Worm (Caenorhabditis elegans) whole organism, young adult: ENCODE measurements around the gene ugt-23.

Experiments
- B0261.1 ChIP-seq: sonication (generic microtip); optimal IDR thresholded peaks from 2 replicates; lab custom pipeline; 2016; ENCODE audit warnings: mild to moderate bottlenecking, missing genetic modification characterization, moderate library complexity, missing compliant biosample characterization
- F10E7.11 ChIP-seq: sonication (generic microtip); optimal IDR thresholded peaks from 2 replicates; lab custom pipeline; 2017; ENCODE audit warnings: mild to moderate bottlenecking, missing genetic modification characterization, moderate library complexity, missing compliant biosample characterization
- F23B12.7 ChIP-seq: sonication (generic microtip); optimal IDR thresholded peaks from 2 replicates; lab custom pipeline; 2017; ENCODE audit warnings: missing genetic modification characterization, mild to moderate bottlenecking, missing compliant biosample characterization, antibody characterized with exemption, moderate library complexity; ENCODE audit not compliant: insufficient read depth
- F49E8.2 ChIP-seq: sonication (generic microtip); optimal IDR thresholded peaks from 3 replicates; lab custom pipeline; 2017; ENCODE audit warnings: missing genetic modification characterization, mild to moderate bottlenecking, missing compliant biosample characterization, antibody characterized with exemption, moderate library complexity; ENCODE audit not compliant: insufficient read depth
- F57A8.1 ChIP-seq: fragments of 200-800 bp; sonication (Bioruptor generic); optimal IDR thresholded peaks from 2 replicates; lab custom pipeline; 2018; ENCODE audit warnings: mild to moderate bottlenecking, missing genetic modification characterization, moderate library complexity, missing compliant biosample characterization
- K12H6.12 ChIP-seq: fragments of 200-800 bp; sonication (Bioruptor generic); optimal IDR thresholded peaks from 2 replicates; lab custom pipeline; 2018; ENCODE audit warnings: mild to moderate bottlenecking, missing genetic modification characterization, missing compliant biosample characterization
- Y79H2A.3 ChIP-seq: fragments of 200-800 bp; sonication (Bioruptor generic); conservative IDR thresholded peaks from 2 replicates; pipeline ENCODE4 v1.3.6; 2022; ENCODE audit warnings: missing genetic modification reagents, missing genetic modification characterization, missing compliant biosample characterization
- Y95B8A.8 ChIP-seq: fragments of 200-800 bp; sonication (Bioruptor generic); IDR thresholded peaks from 2 replicates; pipeline ENCODE4 v1.3.6; 2022; ENCODE audit warnings: missing genetic modification reagents, missing genetic modification characterization, missing compliant biosample characterization
- athp-1 ChIP-seq: sonication (generic microtip); optimal IDR thresholded peaks from 2 replicates; lab custom pipeline; 2017; ENCODE audit warnings: mild to moderate bottlenecking, missing genetic modification characterization, missing compliant biosample characterization
- attf-5 ChIP-seq: fragments of 200-800 bp; sonication (Bioruptor generic); optimal IDR thresholded peaks from 2 replicates; lab custom pipeline; 2018; ENCODE audit warnings: mild to moderate bottlenecking, missing genetic modification characterization, missing compliant biosample characterization
- attf-6 ChIP-seq: fragments of 200-800 bp; sonication (Bioruptor generic); IDR thresholded peaks from 2 replicates; pipeline ENCODE4 v1.3.6; 2022; ENCODE audit warnings: missing genetic modification reagents, missing genetic modification characterization, missing compliant biosample characterization
- bed-1 ChIP-seq: fragments of 200-800 bp; sonication (Bioruptor generic); IDR thresholded peaks from 2 replicates; pipeline ENCODE4 v1.3.6; 2022; ENCODE audit warnings: missing genetic modification reagents, missing genetic modification characterization, missing compliant biosample characterization
- bed-2 ChIP-seq: fragments of 200-800 bp; sonication (Bioruptor generic); IDR thresholded peaks from 2 replicates; pipeline ENCODE4 v1.3.6; 2022; ENCODE audit warnings: missing genetic modification reagents, missing genetic modification characterization, missing compliant biosample characterization
- cebp-1 ChIP-seq, 2 experiments: fragments of 200-800 bp in 1 of 2; sonication (Bioruptor generic) in 1 of 2; sonication (generic microtip) in 1 of 2; IDR thresholded peaks in 1 of 2; optimal IDR thresholded peaks in 1 of 2; 2 replicates each; pipeline versions ENCODE4 v1.3.6 to Lab custom; 2017 to 2022; ENCODE audit warnings: missing compliant biosample characterization in 2 of 2, missing genetic modification characterization in 2 of 2, mild to moderate bottlenecking in 1 of 2, missing genetic modification reagents in 1 of 2, moderate library complexity in 1 of 2
- cebp-2 ChIP-seq: fragments of 200-800 bp; sonication (Bioruptor generic); IDR thresholded peaks from 2 replicates; pipeline ENCODE4 v1.3.6; 2022; ENCODE audit warnings: missing genetic modification characterization, missing compliant biosample characterization
- ceh-58 ChIP-seq: fragments of 200-800 bp; sonication (Bioruptor generic); IDR thresholded peaks from 2 replicates; pipeline ENCODE4 v1.3.6; 2022; ENCODE audit warnings: missing genetic modification characterization, missing compliant biosample characterization
- dpff-1 ChIP-seq: sonication (generic microtip); optimal IDR thresholded peaks from 2 replicates; lab custom pipeline; 2017; ENCODE audit warnings: mild to moderate bottlenecking, missing genetic modification characterization, missing compliant biosample characterization
- egl-44 ChIP-seq: fragments of 200-800 bp; sonication (Bioruptor generic); IDR thresholded peaks from 2 replicates; pipeline ENCODE4 v1.3.6; 2022; ENCODE audit warnings: missing genetic modification reagents, missing genetic modification characterization, missing compliant biosample characterization
- egrh-3 ChIP-seq: fragments of 200-800 bp; sonication (Bioruptor generic); IDR thresholded peaks from 2 replicates; pipeline ENCODE4 v1.3.6; 2022; ENCODE audit warnings: missing genetic modification reagents, missing genetic modification characterization, missing compliant biosample characterization
- ekl-4 ChIP-seq: fragments of 200-800 bp; sonication (Bioruptor generic); IDR thresholded peaks from 2 replicates; pipeline ENCODE4 v1.3.6; 2022; ENCODE audit warnings: missing genetic modification reagents, missing genetic modification characterization, missing compliant biosample characterization
- ets-4 ChIP-seq: fragments of 200-800 bp; sonication (Bioruptor generic); optimal IDR thresholded peaks from 2 replicates; lab custom pipeline; 2018; ENCODE audit warnings: mild to moderate bottlenecking, missing genetic modification characterization, missing compliant biosample characterization
- him-1 ChIP-seq: sonication (generic microtip); optimal IDR thresholded peaks from 2 replicates; lab custom pipeline; 2016; ENCODE audit warnings: missing genotype, missing genetic modification reagents, missing genetic modification characterization, missing compliant biosample characterization
- hmg-1.2 ChIP-seq: fragments of 200-800 bp; sonication (Bioruptor generic); IDR thresholded peaks from 2 replicates; pipeline ENCODE4 v1.3.6; 2022; ENCODE audit warnings: missing genetic modification reagents, missing genetic modification characterization, missing compliant biosample characterization
- lag-1 ChIP-seq: fragments of 200-800 bp; sonication (Bioruptor generic); IDR thresholded peaks from 2 replicates; pipeline ENCODE4 v1.3.6; 2022; ENCODE audit warnings: missing genetic modification reagents, missing genetic modification characterization, missing compliant biosample characterization
- let-526 ChIP-seq: fragments of 200-800 bp; sonication (Bioruptor generic); IDR thresholded peaks from 2 replicates; pipeline ENCODE4 v1.3.6; 2022; ENCODE audit warnings: missing genetic modification reagents, missing genetic modification characterization, missing compliant biosample characterization
- let-607 ChIP-seq, 2 experiments: fragments of 200-800 bp in 1 of 2; sonication (Bioruptor generic) in 1 of 2; sonication (generic microtip) in 1 of 2; optimal IDR thresholded peaks; 2 replicates each; lab custom pipeline; 2016 to 2018; ENCODE audit warnings: mild to moderate bottlenecking in 2 of 2, missing compliant biosample characterization in 2 of 2, missing genetic modification characterization in 2 of 2, moderate library complexity in 2 of 2, missing genotype in 1 of 2
- lin-40 ChIP-seq: sonication (generic microtip); optimal IDR thresholded peaks from 2 replicates; lab custom pipeline; 2016; ENCODE audit warnings: missing genetic modification characterization, mild to moderate bottlenecking, missing compliant biosample characterization, missing genotype, missing genetic modification reagents
- lin-54 ChIP-seq: fragments of 200-800 bp; sonication (Bioruptor generic); optimal IDR thresholded peaks from 2 replicates; lab custom pipeline; 2018; ENCODE audit warnings: mild to moderate bottlenecking, missing genetic modification characterization, missing compliant biosample characterization
- madf-6 ChIP-seq: fragments of 200-800 bp; sonication (Bioruptor generic); IDR thresholded peaks from 2 replicates; pipeline ENCODE4 v1.3.6; 2022; ENCODE audit warnings: missing genetic modification reagents, missing genetic modification characterization, missing compliant biosample characterization
- pbrm-1 ChIP-seq: fragments of 200-800 bp; sonication (Bioruptor generic); IDR thresholded peaks from 2 replicates; pipeline ENCODE4 v1.3.6; 2022; ENCODE audit warnings: missing genetic modification reagents, missing genetic modification characterization, missing compliant biosample characterization
- rcor-1 ChIP-seq: fragments of 200-800 bp; sonication (Bioruptor generic); IDR thresholded peaks from 2 replicates; pipeline ENCODE4 v1.3.6; 2022; ENCODE audit warnings: missing genetic modification reagents, missing genetic modification characterization, missing compliant biosample characterization
- tbx-9 ChIP-seq: sonication (generic microtip); optimal IDR thresholded peaks from 2 replicates; lab custom pipeline; 2016; ENCODE audit warnings: borderline replicate concordance, missing genetic modification characterization, inconsistent platforms, missing compliant biosample characterization
- zfh-2 ChIP-seq: fragments of 200-800 bp; sonication (Bioruptor generic); conservative IDR thresholded peaks from 2 replicates; pipeline ENCODE4 v1.3.6; 2022; ENCODE audit warnings: missing genetic modification reagents, missing genetic modification characterization, missing compliant biosample characterization
- ztf-22 ChIP-seq: fragments of 200-800 bp; sonication (Bioruptor generic); optimal IDR thresholded peaks from 2 replicates; lab custom pipeline; 2018; ENCODE audit warnings: mild to moderate bottlenecking, missing genetic modification characterization, moderate library complexity, missing compliant biosample characterization
- ztf-28 ChIP-seq: fragments of 200-800 bp; sonication (Bioruptor generic); IDR thresholded peaks from 2 replicates; pipeline ENCODE4 v1.3.6; 2022; ENCODE audit warnings: missing genetic modification reagents, missing genetic modification characterization, missing compliant biosample characterization
- ztf-6 ChIP-seq: fragments of 200-800 bp; sonication (Bioruptor generic); IDR thresholded peaks from 2 replicates; pipeline ENCODE4 v1.3.6; 2022; ENCODE audit warnings: missing genetic modification reagents, missing genetic modification characterization, missing compliant biosample characterization

The ugt-23 gene

ce11 chrX:9948528-9948927 is 23.6 kb upstream of the ugt-23 start:
- no peak for TF ChIP-seq cebp-2 (GFP tag; lab: Robert Waterston, UW)
- TF ChIP-seq let-607 (tag; optimal IDR thresholded peaks at IDR 0.05; lab: Kevin White, UChicago), result no peak
- no peak for TF ChIP-seq K12H6.12 (tag; lab: Kevin White, UChicago)
- no peak for TF ChIP-seq tbx-9 (tag; lab: Kevin White, UChicago)
- TF ChIP-seq athp-1 (tag; lab: Kevin White, UChicago), result no peak
- TF ChIP-seq F10E7.11 (tag; lab: Kevin White, UChicago), result no peak
- TF ChIP-seq, all 124 proteins: peak for 0

ce11 chrX:9941379-9941778 is 16.4 kb upstream of the ugt-23 start:
- TF ChIP-seq F10E7.11 (tag; lab: Kevin White, UChicago) (no peak), attf-6 (GFP tag; lab: Robert Waterston, UW) (no peak), ekl-4 (GFP tag; lab: Robert Waterston, UW) (0 out of 2 replicates have a peak, but pooled peaks have one; percentile 19), hmg-1.2 (GFP tag; lab: Robert Waterston, UW) (peak; percentile 16; the same call in 1 of the 2 replicates)
- TF ChIP-seq, all 124 proteins: peak for 2

ce11 chrX:9940524-9940923 is 15.6 kb upstream of the ugt-23 start:
- no peak for TF ChIP-seq egrh-3 (GFP tag; lab: Robert Waterston, UW)
- no peak for TF ChIP-seq B0261.1 (tag; lab: Kevin White, UChicago)
- TF ChIP-seq egl-44 (GFP tag; lab: Robert Waterston, UW), result no peak
- no peak for TF ChIP-seq bed-2 (GFP tag; lab: Robert Waterston, UW)
- TF ChIP-seq madf-6, result no peak
- no peak for TF ChIP-seq F23B12.7 (tag; lab: Kevin White, UChicago)
- no peak for TF ChIP-seq F49E8.2 (tag; lab: Kevin White, UChicago)
- TF ChIP-seq rcor-1 (GFP tag; lab: Robert Waterston, UW), result no peak
- TF ChIP-seq pbrm-1, result no peak
- TF ChIP-seq Y95B8A.8, result no peak
- TF ChIP-seq ztf-22 (GFP tag; lab: Kevin White, UChicago), result no peak
- no peak for TF ChIP-seq ztf-28 (GFP tag; lab: Robert Waterston, UW)
- TF ChIP-seq dpff-1, result no peak
- TF ChIP-seq Y79H2A.3 (GFP tag; lab: Robert Waterston, UW), result no peak
- TF ChIP-seq bed-1, result no peak
- no peak for TF ChIP-seq lin-54 (GFP tag; lab: Kevin White, UChicago)
- TF ChIP-seq F57A8.1, result no peak

ce11 chrX:9938537-9938936 is 13.6 kb upstream of the ugt-23 start, which contains the start of the genes C17G1.5 and C17G1.14:
C17G1.5 (plus strand) TSS chrX:9938802.
C17G1.14 (plus strand) TSS chrX:9938813.
- no peak for TF ChIP-seq B0261.1 (tag; lab: Kevin White, UChicago)
- TF ChIP-seq cebp-1 (GFP tag; IDR thresholded peaks at IDR 0.05; lab: Robert Waterston, UW), result peak; percentile 39; the same call in 1 of the 2 replicates
- TF ChIP-seq cebp-1 (tag; optimal IDR thresholded peaks at IDR 0.05; lab: Kevin White, UChicago), result peak; percentile 73
- no peak for TF ChIP-seq ets-4 (GFP tag; lab: Kevin White, UChicago)

ce11 chrX:9938091-9938490 is 13.1 kb upstream of the ugt-23 start:
- no peak for TF ChIP-seq lag-1 (GFP tag; lab: Robert Waterston, UW)
- no peak for TF ChIP-seq lin-40 (tag; lab: Kevin White, UChicago)
- TF ChIP-seq him-1, result no peak
- no peak for TF ChIP-seq zfh-2
- no peak for TF ChIP-seq rcor-1 (GFP tag; lab: Robert Waterston, UW)
- no peak for TF ChIP-seq ztf-6
- no peak for TF ChIP-seq lin-54 (GFP tag; lab: Kevin White, UChicago)
- no peak for TF ChIP-seq let-526 (GFP tag; lab: Robert Waterston, UW)
- no peak for TF ChIP-seq ceh-58 (GFP tag; lab: Robert Waterston, UW)
- no peak for TF ChIP-seq attf-5 (GFP tag; lab: Kevin White, UChicago)
